Worm (Caenorhabditis elegans) whole organism, L4/young adult: ENCODE measurements around the gene K03H6.4.

Experiments used
- W03F9.2 ChIP-seq: fragments of 150-350 bp; optimal IDR thresholded peaks from 2 replicates; lab custom pipeline; 2014; ENCODE audit warnings: missing biosample characterization, missing genetic modification characterization
- dao-5 ChIP-seq: sonication (generic microtip); optimal IDR thresholded peaks from 2 replicates; lab custom pipeline; 2016; ENCODE audit warnings: missing genotype, missing genetic modification characterization, moderate library complexity, missing compliant biosample characterization
- him-1 ChIP-seq: sonication (generic microtip); optimal IDR thresholded peaks from 2 replicates; lab custom pipeline; 2016; ENCODE audit warnings: missing genotype, missing genetic modification reagents, missing genetic modification characterization, missing compliant biosample characterization

- no peak for TF ChIP-seq W03F9.2 (tag; lab: Kevin White, UChicago)
- no peak for TF ChIP-seq dao-5 (tag; lab: Kevin White, UChicago)
- TF ChIP-seq him-1: no peak
These were observed 27.3 kb upstream of the K03H6.4 start, which contains the start of gene col-107 for ce11 chrIV:1548457-1548861.
